Fruit fly (Drosophila melanogaster) whole organism, embryonic: Measurements from ENCODE around the gene kat80.

Experiments used
- Adf1 ChIP-seq: fragments of 200-800 bp; sonication (Bioruptor generic); IDR thresholded peaks from 2 replicates; pipeline ENCODE4 v1.3.6; 2022; ENCODE audit warnings: missing biosample characterization, missing genetic modification characterization
- Asciz ChIP-seq: fragments of 200-800 bp; sonication (Bioruptor generic); optimal IDR thresholded peaks from 2 replicates; lab custom pipeline; 2017; ENCODE audit warnings: missing biosample characterization, mild to moderate bottlenecking, missing genetic modification characterization, missing genetic modification reagents
- Atf-2 ChIP-seq: fragments of 200-800 bp; sonication (Bioruptor generic); optimal IDR thresholded peaks from 2 replicates; lab custom pipeline; 2016; ENCODE audit warnings: missing biosample characterization, missing genetic modification characterization
- Atf3 ChIP-seq: fragments of 200-800 bp; sonication (Bioruptor generic); optimal IDR thresholded peaks from 3 replicates; lab custom pipeline; 2016; ENCODE audit warnings: missing biosample characterization, missing genetic modification characterization
- Bgb ChIP-seq: fragments of 200-800 bp; sonication (Bioruptor generic); IDR thresholded peaks from 2 replicates; pipeline ENCODE4 v1.3.6; 2022; ENCODE audit warnings: missing biosample characterization, missing genetic modification characterization; ENCODE audit not compliant: partially characterized antibody
- Blimp-1 ChIP-seq: fragments of 200-800 bp; sonication (Bioruptor generic); optimal IDR thresholded peaks from 3 replicates; lab custom pipeline; 2018; ENCODE audit warnings: missing biosample characterization, missing genetic modification characterization, mild to moderate bottlenecking, moderate library complexity, missing genetic modification reagents
- Bteb2 ChIP-seq: fragments of 200-800 bp; sonication (Bioruptor generic); optimal IDR thresholded peaks from 2 replicates; lab custom pipeline; 2016; ENCODE audit warnings: missing biosample characterization, missing genetic modification characterization
- CG10209 ChIP-seq: fragments of 200-800 bp; sonication (Bioruptor generic); optimal IDR thresholded peaks from 3 replicates; lab custom pipeline; 2017; ENCODE audit warnings: missing biosample characterization, mild to moderate bottlenecking, missing genetic modification characterization, missing genetic modification reagents
- CG10366 ChIP-seq: fragments of 200-800 bp; sonication (Bioruptor generic); IDR thresholded peaks from 2 replicates; pipeline ENCODE4 v1.3.6; 2022; ENCODE audit warnings: missing biosample characterization, missing genetic modification characterization
- CG11085 ChIP-seq: fragments of 200-800 bp; sonication (Bioruptor generic); IDR thresholded peaks from 2 replicates; pipeline ENCODE4 v1.3.6; 2022; ENCODE audit warnings: missing biosample characterization, missing genetic modification characterization
- CG14667 ChIP-seq: fragments of 200-800 bp; sonication (Bioruptor generic); IDR thresholded peaks from 2 replicates; pipeline ENCODE4 v1.3.6; 2022; ENCODE audit warnings: missing biosample characterization, missing genetic modification characterization
- CG15479 ChIP-seq: fragments of 200-800 bp; sonication (Bioruptor generic); optimal IDR thresholded peaks from 3 replicates; lab custom pipeline; 2019; ENCODE audit warnings: missing biosample characterization, mild to moderate bottlenecking, missing genetic modification characterization, moderate library complexity
- CG1603 ChIP-seq: fragments of 200-800 bp; sonication (Bioruptor generic); optimal IDR thresholded peaks from 2 replicates; lab custom pipeline; 2019; ENCODE audit warnings: missing biosample characterization, mild to moderate bottlenecking, missing genetic modification characterization, moderate library complexity
- CG16779 ChIP-seq: fragments of 200-800 bp; sonication (Bioruptor generic); IDR thresholded peaks from 2 replicates; pipeline ENCODE4 v1.3.6; 2022; ENCODE audit warnings: missing biosample characterization, missing genetic modification characterization
- CG2116 ChIP-seq: fragments of 200-800 bp; sonication (Bioruptor generic); optimal IDR thresholded peaks from 3 replicates; lab custom pipeline; 2018; ENCODE audit warnings: missing biosample characterization, mild to moderate bottlenecking, missing genetic modification characterization
- CG2120 ChIP-seq: fragments of 200-800 bp; sonication (Bioruptor generic); optimal IDR thresholded peaks from 3 replicates; lab custom pipeline; 2016; ENCODE audit warnings: missing biosample characterization, missing genetic modification characterization
- CG30403 ChIP-seq: fragments of 200-800 bp; sonication (Bioruptor generic); optimal IDR thresholded peaks from 3 replicates; lab custom pipeline; 2016; ENCODE audit warnings: missing biosample characterization, missing genetic modification characterization
- CG3065 ChIP-seq: fragments of 200-800 bp; sonication (Bioruptor generic); optimal IDR thresholded peaks from 2 replicates; lab custom pipeline; 2016; ENCODE audit warnings: missing biosample characterization, missing genetic modification characterization
- CG31441 ChIP-seq: fragments of 200-800 bp; sonication (Bioruptor generic); IDR thresholded peaks from 2 replicates; pipeline ENCODE4 v1.3.6; 2022; ENCODE audit warnings: missing biosample characterization, missing genetic modification characterization
- CG7839 ChIP-seq: fragments of 200-800 bp; sonication (Bioruptor generic); optimal IDR thresholded peaks from 3 replicates; lab custom pipeline; 2018; ENCODE audit warnings: missing biosample characterization, mild to moderate bottlenecking, missing genetic modification characterization, moderate library complexity
- Doc2 ChIP-seq: fragments of 200-800 bp; sonication (Bioruptor generic); IDR thresholded peaks from 2 replicates; pipeline ENCODE4 v1.3.6; 2022; ENCODE audit warnings: missing biosample characterization, missing genetic modification characterization
- Fer1 ChIP-seq: fragments of 200-800 bp; sonication (Bioruptor generic); optimal IDR thresholded peaks from 2 replicates; lab custom pipeline; 2017; ENCODE audit warnings: missing biosample characterization, mild to moderate bottlenecking, missing genetic modification characterization
- GATAe ChIP-seq: fragments of 200-800 bp; sonication (Bioruptor generic); conservative IDR thresholded peaks from 2 replicates; pipeline ENCODE4 v1.3.6; 2022; ENCODE audit warnings: missing biosample characterization, missing genetic modification characterization
- Hand ChIP-seq: fragments of 200-800 bp; sonication (Bioruptor generic); optimal IDR thresholded peaks from 2 replicates; lab custom pipeline; 2017; ENCODE audit warnings: mild to moderate bottlenecking, missing biosample characterization, missing genetic modification reagents, missing genetic modification characterization
- HmgD ChIP-seq: fragments of 200-800 bp; sonication (Bioruptor generic); optimal IDR thresholded peaks from 3 replicates; lab custom pipeline; 2016; ENCODE audit warnings: missing biosample characterization, missing genetic modification characterization
- Hmr ChIP-seq: fragments of 200-800 bp; sonication (Bioruptor generic); optimal IDR thresholded peaks from 3 replicates; lab custom pipeline; 2017; ENCODE audit warnings: mild to moderate bottlenecking, missing biosample characterization, missing genetic modification reagents, missing genetic modification characterization
- Hmx ChIP-seq: fragments of 200-800 bp; sonication (Bioruptor generic); optimal IDR thresholded peaks from 2 replicates; lab custom pipeline; 2016; ENCODE audit warnings: missing biosample characterization, missing genetic modification characterization
- Lim3 ChIP-seq: fragments of 200-800 bp; sonication (Bioruptor generic); IDR thresholded peaks from 2 replicates; pipeline ENCODE4 v1.3.6; 2022; ENCODE audit warnings: missing biosample characterization, missing genetic modification characterization
- Lpt ChIP-seq: fragments of >200 bp; optimal IDR thresholded peaks from 2 replicates; lab custom pipeline; 2018; ENCODE audit warnings: missing biosample characterization, missing genetic modification characterization
- Myb ChIP-seq: fragments of 200-800 bp; sonication (Bioruptor generic); optimal IDR thresholded peaks from 2 replicates; lab custom pipeline; 2016; ENCODE audit warnings: missing biosample characterization, missing genetic modification characterization
- Rfx ChIP-seq: fragments of 200-800 bp; sonication (Bioruptor generic); IDR thresholded peaks from 2 replicates; pipeline ENCODE4 v1.3.6; 2022; ENCODE audit warnings: missing biosample characterization, missing genetic modification characterization
- Scr ChIP-seq: fragments of 200-800 bp; sonication (Bioruptor generic); IDR thresholded peaks from 2 replicates; pipeline ENCODE4 v1.3.6; 2022; ENCODE audit warnings: missing biosample characterization, missing genetic modification characterization; ENCODE audit not compliant: partially characterized antibody
- Sry-β ChIP-seq: fragments of 200-800 bp; sonication (Bioruptor generic); optimal IDR thresholded peaks from 2 replicates; lab custom pipeline; 2018; ENCODE audit warnings: missing biosample characterization, mild to moderate bottlenecking, missing genetic modification characterization, moderate library complexity
- TFAM ChIP-seq: fragments of 200-800 bp; sonication (Bioruptor generic); optimal IDR thresholded peaks from 2 replicates; lab custom pipeline; 2017; ENCODE audit warnings: missing biosample characterization, missing genetic modification characterization, inconsistent platforms
- Xbp1 ChIP-seq: fragments of 200-800 bp; sonication (Bioruptor generic); optimal IDR thresholded peaks from 3 replicates; lab custom pipeline; 2016; ENCODE audit warnings: missing biosample characterization, mild to moderate bottlenecking, missing genetic modification characterization
- Xrp1 ChIP-seq: fragments of 200-800 bp; sonication (Bioruptor generic); IDR thresholded peaks from 2 replicates; pipeline ENCODE4 v1.3.6; 2022; ENCODE audit warnings: missing biosample characterization, missing genetic modification characterization
- abd-A ChIP-seq: fragments of 200-800 bp; sonication (Bioruptor generic); optimal IDR thresholded peaks from 3 replicates; lab custom pipeline; 2019; ENCODE audit warnings: missing biosample characterization, mild to moderate bottlenecking, missing genetic modification characterization, moderate library complexity
- bsh ChIP-seq, 2 experiments: fragments of 200-800 bp; sonication (Bioruptor generic); optimal IDR thresholded peaks; 2 replicates each; lab custom pipeline; 2017 to 2018; ENCODE audit warnings: mild to moderate bottlenecking in 2 of 2, missing biosample characterization in 2 of 2, missing genetic modification characterization in 2 of 2, moderate library complexity in 1 of 2
- chinmo ChIP-seq: fragments of 200-800 bp; sonication (Bioruptor generic); IDR thresholded peaks from 4 replicates; pipeline ENCODE4 v1.3.6; 2022; ENCODE audit warnings: missing biosample characterization, missing genetic modification characterization; ENCODE audit not compliant: partially characterized antibody
- dysf ChIP-seq: fragments of 200-800 bp; sonication (Bioruptor generic); IDR thresholded peaks from 3 replicates; pipeline ENCODE4 v1.3.6; 2022; ENCODE audit warnings: missing biosample characterization, missing genetic modification characterization
- kay ChIP-seq: fragments of 200-800 bp; sonication (Bioruptor generic); optimal IDR thresholded peaks from 2 replicates; lab custom pipeline; 2016; ENCODE audit warnings: missing biosample characterization, missing genetic modification characterization
- nerfin-2 ChIP-seq: fragments of 200-800 bp; sonication (Bioruptor generic); IDR thresholded peaks from 2 replicates; pipeline ENCODE4 v1.3.6; 2022; ENCODE audit warnings: missing biosample characterization, missing genetic modification characterization; ENCODE audit not compliant: partially characterized antibody
- scrt ChIP-seq: fragments of 200-800 bp; sonication (Bioruptor generic); optimal IDR thresholded peaks from 2 replicates; lab custom pipeline; 2018; ENCODE audit warnings: missing biosample characterization, mild to moderate bottlenecking, missing genetic modification characterization, moderate library complexity
- tll ChIP-seq, 2 experiments: fragments of 200-800 bp in 1 of 2; fragments of >200 bp in 1 of 2; sonication (Bioruptor generic) in 1 of 2; optimal IDR thresholded peaks; 2 replicates each; lab custom pipeline; 2017 to 2019; ENCODE audit warnings: missing biosample characterization in 2 of 2, missing genetic modification characterization in 2 of 2, mild to moderate bottlenecking in 1 of 2, moderate library complexity in 1 of 2
- trh ChIP-seq: fragments of 200-800 bp; sonication (Bioruptor generic); optimal IDR thresholded peaks from 2 replicates; lab custom pipeline; 2016; ENCODE audit warnings: missing biosample characterization, missing genetic modification characterization
- tx ChIP-seq: fragments of 200-800 bp; sonication (Bioruptor generic); optimal IDR thresholded peaks from 2 replicates; lab custom pipeline; 2016; ENCODE audit warnings: missing biosample characterization, missing genetic modification characterization
- z ChIP-seq: fragments of 200-800 bp; sonication (Bioruptor generic); IDR thresholded peaks from 3 replicates; pipeline ENCODE4 v1.3.6; 2022; ENCODE audit warnings: missing biosample characterization, missing genetic modification characterization

The kat80 gene

DNA sequence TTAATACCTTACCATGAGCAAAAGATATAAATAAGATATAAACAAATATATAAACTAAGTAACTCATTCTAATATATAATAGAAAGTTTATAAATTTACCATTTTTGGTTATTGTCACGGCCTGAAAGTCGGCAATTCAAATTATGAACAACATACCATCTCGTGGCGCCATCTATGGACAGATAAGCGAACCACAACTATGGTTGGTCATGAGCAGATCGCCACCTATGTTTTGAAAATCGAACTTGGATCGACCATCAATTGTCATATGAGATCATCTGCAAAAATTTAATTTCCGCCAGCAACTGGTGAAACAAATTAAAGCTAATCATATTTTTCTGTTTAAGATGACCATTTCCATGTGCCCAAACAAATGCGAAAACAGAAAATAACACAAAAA is 31.2 kb downstream of the kat80 start (continued):
- TF ChIP-seq Scr (GFP tag; lab: Robert Waterston, UW) (no peak), Sry-β (GFP tag; lab: Kevin White, UChicago) (no peak), CG10366 (GFP tag; lab: Robert Waterston, UW) (no peak), Hmx (GFP tag; lab: Kevin White, UChicago) (no peak), CG15479 (GFP tag; lab: Kevin White, UChicago) (no peak), chinmo (GFP tag; lab: Robert Waterston, UW) (no peak), CG14667 (GFP tag; lab: Robert Waterston, UW) (no peak), CG11085 (no peak), Xrp1 (GFP tag; lab: Robert Waterston, UW) (no peak), CG10209 (no peak), Bteb2 (GFP tag; lab: Kevin White, UChicago) (no peak), Hmr (GFP tag; lab: Kevin White, UChicago) (no peak), kay (GFP tag; lab: Kevin White, UChicago) (no peak), Hand (GFP tag; lab: Kevin White, UChicago) (no peak), CG30403 (GFP tag; lab: Kevin White, UChicago) (no peak), Atf3 (GFP tag; lab: Kevin White, UChicago) (no peak), nerfin-2 (GFP tag; lab: Robert Waterston, UW) (no peak), Xbp1 (GFP tag; lab: Kevin White, UChicago) (peak; percentile 37), tll (GFP tag; optimal IDR thresholded peaks at IDR 0.05; lab: Kevin White, UChicago) (no peak), Lim3 (no peak), TFAM (GFP tag; lab: Kevin White, UChicago) (no peak), HmgD (GFP tag; lab: Kevin White, UChicago) (no peak), Bgb (no peak), Rfx (GFP tag; lab: Robert Waterston, UW) (no peak), CG31441 (no peak), GATAe (GFP tag; lab: Robert Waterston, UW) (no peak), Lpt (GFP tag; lab: Kevin White, UChicago) (no peak), z (GFP tag; lab: Robert Waterston, UW) (no peak), tx (GFP tag; lab: Kevin White, UChicago) (no peak), CG16779 (GFP tag; lab: Robert Waterston, UW) (no peak), Atf-2 (GFP tag; lab: Kevin White, UChicago) (no peak), CG3065 (no peak), CG2120 (GFP tag; lab: Kevin White, UChicago) (no peak), Adf1 (no peak), CG1603 (peak; percentile 17), Doc2 (GFP tag; lab: Robert Waterston, UW) (no peak), Blimp-1 (no peak), bsh (GFP tag; optimal IDR thresholded peaks at IDR 0.05; lab: Kevin White, UChicago) (peak in 1 of 2 experiments; percentile 21), Myb (GFP tag; lab: Kevin White, UChicago) (no peak), Asciz (no peak), CG7839 (tag; lab: Kevin White, UChicago) (peak; percentile 28), scrt (GFP tag; lab: Kevin White, UChicago) (no peak), dysf (GFP tag; lab: Robert Waterston, UW) (0 out of 3 replicates have a peak, but pooled peaks have one; percentile 24), Fer1 (GFP tag; lab: Kevin White, UChicago) (no peak), trh (GFP tag; lab: Kevin White, UChicago) (no peak), abd-A (tag; lab: Kevin White, UChicago) (no peak), CG2116 (no peak)
